Fruit fly (Drosophila melanogaster): ENCODE results near the gene CG7655.

CG7655 gene

DNA sequence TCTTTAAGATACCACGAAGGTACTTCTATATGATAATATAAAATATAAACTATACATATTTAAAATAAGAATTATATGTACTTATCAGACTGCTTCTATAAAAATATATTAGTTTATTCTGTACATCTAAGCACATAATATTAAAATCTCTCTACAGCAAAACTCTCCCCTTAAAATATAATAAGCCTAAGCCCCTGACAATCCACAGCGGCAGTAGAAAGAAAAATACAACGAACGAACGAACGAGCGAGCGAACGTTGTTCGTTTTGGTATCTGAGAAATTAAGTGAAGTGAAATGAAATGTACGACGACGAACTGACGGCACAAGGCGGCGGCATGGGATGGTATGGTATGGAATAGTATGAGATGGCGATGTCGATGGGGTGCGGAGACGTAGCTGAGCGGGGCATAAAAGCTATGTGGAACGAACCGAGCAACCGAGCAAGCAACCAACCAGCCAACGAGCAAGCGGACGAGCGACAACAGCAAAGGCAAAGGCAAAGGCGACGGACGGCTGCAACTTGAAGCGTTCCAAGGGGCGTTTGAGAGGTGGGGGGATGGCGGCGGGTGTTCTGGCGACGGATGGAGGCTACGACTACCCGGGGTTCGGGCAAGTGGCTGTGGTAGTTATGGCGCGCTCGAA lies 18.1 kb downstream of the CG7655 start (continued):
- peak; percentile 92 for TF ChIP-seq CG12219 (GFP tag; optimal IDR thresholded peaks at IDR 0.05)
- peak; percentile 99 for TF ChIP-seq CG4328 (GFP tag; optimal IDR thresholded peaks at IDR 0.05)
- peak; percentile 86 for TF ChIP-seq CG31388 (GFP tag; optimal IDR thresholded peaks at IDR 0.05)
- TF ChIP-seq CG7271 (tag; optimal IDR thresholded peaks at IDR 0.05), result peak; percentile 88
- TF ChIP-seq vnd (GFP tag; IDR thresholded peaks at IDR 0.05; ENCODE audit: partially characterized antibody), result no peak
- peak; percentile 99 for TF ChIP-seq CG17359 (tag; optimal IDR thresholded peaks at IDR 0.05)
- peak; percentile 95 for TF ChIP-seq CG13123 (GFP tag; optimal IDR thresholded peaks at IDR 0.05)
- peak; percentile 98 for TF ChIP-seq al (GFP tag; IDR thresholded peaks at IDR 0.05)
- peak; percentile 74 for TF ChIP-seq CG8944 (GFP tag; optimal IDR thresholded peaks at IDR 0.05)
- TF ChIP-seq luna (GFP tag; optimal IDR thresholded peaks at IDR 0.05), result peak; percentile 46
- peak; percentile 99 for TF ChIP-seq BtbVII (GFP tag; optimal IDR thresholded peaks at IDR 0.05)

DNA sequence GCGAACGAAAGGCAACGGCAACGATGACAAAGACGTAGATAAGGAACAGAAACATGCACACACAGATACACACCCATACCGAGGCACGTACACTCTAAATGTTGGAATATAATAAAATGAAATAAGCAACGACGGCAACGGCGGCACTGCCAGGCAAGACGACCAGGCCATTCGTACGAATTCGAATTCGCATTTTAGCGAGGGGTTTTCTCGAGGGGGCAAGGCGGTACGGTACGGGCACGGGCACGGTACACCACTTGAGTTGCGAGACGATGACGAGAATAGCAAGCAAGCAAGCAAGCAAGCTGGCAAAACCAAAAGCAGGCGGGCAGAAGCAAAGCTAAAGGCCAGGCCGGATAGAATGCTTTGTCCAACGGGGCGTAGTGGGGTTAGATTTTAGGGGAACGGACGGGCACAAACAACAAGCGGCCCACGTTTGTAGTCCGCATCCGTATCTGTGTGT lies 18.7 kb downstream of the CG7655 start:
- peak; percentile 37 for TF ChIP-seq CG12769 (tag; optimal IDR thresholded peaks at IDR 0.05)
- peak; percentile 25; the same call in 1 of the 2 replicates for TF ChIP-seq MBD-R2 (GFP tag; IDR thresholded peaks at IDR 0.05)
- no peak for TF ChIP-seq CG16815 (GFP tag; optimal IDR thresholded peaks at IDR 0.05)
- peak; percentile 11 for TF ChIP-seq ems (GFP tag; optimal IDR thresholded peaks at IDR 0.05)
- no peak for TF ChIP-seq CG11247 (GFP tag; IDR thresholded peaks at IDR 0.05)
- TF ChIP-seq CG4360 (GFP tag; IDR thresholded peaks at IDR 0.05), result no peak
- TF ChIP-seq CG6689 (GFP tag; IDR thresholded peaks at IDR 0.05), result no peak
- peak; percentile 51 for TF ChIP-seq zf30C (GFP tag; optimal IDR thresholded peaks at IDR 0.05)
- peak; percentile 83 for TF ChIP-seq sens (GFP tag)
- TF ChIP-seq CG3065 (GFP tag; optimal IDR thresholded peaks at IDR 0.05), result no peak
- no peak for TF ChIP-seq CG1529 (GFP tag; optimal IDR thresholded peaks at IDR 0.05)
- TF ChIP-seq gro (GFP tag; optimal IDR thresholded peaks at IDR 0.05), result peak; percentile 47
- peak; percentile 76 for TF ChIP-seq cg (GFP tag; optimal IDR thresholded peaks at IDR 0.05)
- TF ChIP-seq CG2120 (GFP tag; optimal IDR thresholded peaks at IDR 0.05), result peak; percentile 21
- no peak for TF ChIP-seq CG15601 (tag; optimal IDR thresholded peaks at IDR 0.05)
- no peak for TF ChIP-seq esg (GFP tag; conservative IDR thresholded peaks at IDR 0.05)
- TF ChIP-seq nerfin-1 (tag; optimal IDR thresholded peaks at IDR 0.05), result no peak
- TF ChIP-seq CG3847 (GFP tag; IDR thresholded peaks at IDR 0.05), result no peak; the same call in 1 of the 2 replicates
- no peak for TF ChIP-seq CG11456 (GFP tag; IDR thresholded peaks at IDR 0.05)
- TF ChIP-seq Side (GFP tag; optimal IDR thresholded peaks at IDR 0.05), result no peak
- no peak for TF ChIP-seq C15 (GFP tag; IDR thresholded peaks at IDR 0.05)
- TF ChIP-seq jumu (GFP tag; optimal IDR thresholded peaks at IDR 0.05), result no peak
- peak; percentile 33 for TF ChIP-seq psq (GFP tag; optimal IDR thresholded peaks at IDR 0.05)
- TF ChIP-seq CG13287 (GFP tag; IDR thresholded peaks at IDR 0.05; ENCODE audit: partially characterized antibody), result peak; percentile 12; the same call in 1 of the 2 replicates
- peak; percentile 7 for TF ChIP-seq sug (tag; optimal IDR thresholded peaks at IDR 0.05)
- TF ChIP-seq CG9437 (GFP tag; optimal IDR thresholded peaks at IDR 0.05), result no peak
- TF ChIP-seq CG10543 (GFP tag; optimal IDR thresholded peaks at IDR 0.05), result peak; percentile 81
- no peak for TF ChIP-seq eyg (GFP tag; optimal IDR thresholded peaks at IDR 0.05)
- no peak for TF ChIP-seq CG8388 (GFP tag; optimal IDR thresholded peaks at IDR 0.05)
- TF ChIP-seq CG9609 (GFP tag; optimal IDR thresholded peaks at IDR 0.05), result no peak
- TF ChIP-seq Hsf (GFP tag; optimal IDR thresholded peaks at IDR 0.05), result no peak
- peak; percentile 12 for TF ChIP-seq ash1 (GFP tag; optimal IDR thresholded peaks at IDR 0.05)
- no peak for TF ChIP-seq CG12071 (GFP tag; optimal IDR thresholded peaks at IDR 0.05)
- no peak for TF ChIP-seq Gug (GFP tag; IDR thresholded peaks at IDR 0.05)
- TF ChIP-seq Med (GFP tag), result peak; percentile 80
- no peak for TF ChIP-seq CG13624 (GFP tag; optimal IDR thresholded peaks at IDR 0.05)
- TF ChIP-seq Bgb (GFP tag; IDR thresholded peaks at IDR 0.05; ENCODE audit: partially characterized antibody), result no peak
- TF ChIP-seq Hey (tag; optimal IDR thresholded peaks at IDR 0.05), result peak; percentile 84
- no peak for TF ChIP-seq CG9727 (GFP tag; optimal IDR thresholded peaks at IDR 0.05)
